Worm (Caenorhabditis elegans) whole organism, young adult: ENCODE results near the gene hil-6.

Experiments
- C06A6.2 ChIP-seq: fragments of 200-800 bp; sonication (Bioruptor generic); conservative IDR thresholded peaks from 2 replicates; pipeline ENCODE4 v1.3.6; 2022; ENCODE audit warnings: missing genetic modification characterization, missing compliant biosample characterization
- F37B4.10 ChIP-seq: fragments of 200-800 bp; sonication (Bioruptor generic); IDR thresholded peaks from 2 replicates; pipeline ENCODE4 v1.3.6; 2022; ENCODE audit warnings: missing genetic modification characterization, missing compliant biosample characterization
- ama-1 ChIP-seq, 3 experiments: fragments of 150-350 bp in 1 of 3; sonication (generic microtip) in 2 of 3; optimal IDR thresholded peaks; 2 replicates each; lab custom pipeline; 2014 to 2018; ENCODE audit warnings: missing biosample characterization in 2 of 3, missing genetic modification characterization in 2 of 3, missing genetic modification reagents in 2 of 3
- aptf-3 ChIP-seq: fragments of 200-800 bp; sonication (Bioruptor generic); IDR thresholded peaks from 2 replicates; pipeline ENCODE4 v1.3.6; 2022; ENCODE audit warnings: missing genetic modification characterization, missing compliant biosample characterization
- attf-5 ChIP-seq: fragments of 200-800 bp; sonication (Bioruptor generic); optimal IDR thresholded peaks from 2 replicates; lab custom pipeline; 2018; ENCODE audit warnings: mild to moderate bottlenecking, missing genetic modification characterization, missing compliant biosample characterization
- ceh-79 ChIP-seq: sonication (generic microtip); optimal IDR thresholded peaks from 2 replicates; lab custom pipeline; 2017; ENCODE audit warnings: mild to moderate bottlenecking, missing genetic modification characterization, missing compliant biosample characterization
- let-607 ChIP-seq, 2 experiments: fragments of 200-800 bp in 1 of 2; sonication (Bioruptor generic) in 1 of 2; sonication (generic microtip) in 1 of 2; optimal IDR thresholded peaks; 2 replicates each; lab custom pipeline; 2016 to 2018; ENCODE audit warnings: mild to moderate bottlenecking in 2 of 2, missing compliant biosample characterization in 2 of 2, missing genetic modification characterization in 2 of 2, moderate library complexity in 2 of 2, missing genotype in 1 of 2
- madf-8 ChIP-seq: fragments of 200-800 bp; sonication (Bioruptor generic); conservative IDR thresholded peaks from 2 replicates; pipeline ENCODE4 v1.3.6; 2022; ENCODE audit warnings: missing genetic modification reagents, missing genetic modification characterization, missing compliant biosample characterization
- nfyb-1 ChIP-seq: fragments of 200-800 bp; sonication (Bioruptor generic); IDR thresholded peaks from 2 replicates; pipeline ENCODE4 v1.3.6; 2022; ENCODE audit warnings: missing genetic modification reagents, missing genetic modification characterization, missing compliant biosample characterization
- nhr-90 ChIP-seq: sonication (generic microtip); optimal IDR thresholded peaks from 2 replicates; lab custom pipeline; 2016; ENCODE audit warnings: missing genotype, mild to moderate bottlenecking, missing genetic modification characterization, missing compliant biosample characterization
- tbp1 ChIP-seq: fragments of 200-800 bp; sonication (Bioruptor generic); optimal IDR thresholded peaks from 2 replicates; lab custom pipeline; 2018; ENCODE audit warnings: mild to moderate bottlenecking, missing genetic modification characterization, missing compliant biosample characterization
- unc-62 ChIP-seq: fragments of 150-350 bp; optimal IDR thresholded peaks from 2 replicates; lab custom pipeline; 2014; ENCODE audit warnings: missing biosample characterization, missing genetic modification reagents, missing genetic modification characterization
- zfh-2 ChIP-seq: fragments of 200-800 bp; sonication (Bioruptor generic); conservative IDR thresholded peaks from 2 replicates; pipeline ENCODE4 v1.3.6; 2022; ENCODE audit warnings: missing genetic modification reagents, missing genetic modification characterization, missing compliant biosample characterization

DNA sequence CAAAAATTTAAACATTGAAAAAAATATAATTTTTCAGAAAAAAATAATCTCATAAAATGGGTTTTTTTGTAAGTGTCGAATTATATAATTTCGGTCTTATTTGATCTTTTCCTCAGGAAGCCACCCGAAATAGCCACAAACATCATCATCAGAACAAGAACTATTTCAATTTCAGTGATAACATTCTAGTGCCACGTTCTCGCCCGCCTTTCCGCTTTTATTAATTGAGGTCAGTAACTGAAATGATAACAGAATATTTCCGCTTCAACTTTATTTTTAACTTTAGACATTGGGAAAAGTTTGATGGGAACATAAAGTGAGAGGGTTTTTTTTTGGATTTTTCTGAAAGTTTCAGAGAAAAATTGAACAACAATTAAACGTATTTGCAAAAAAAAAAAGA lies 42.1 kb downstream of the hil-6 start:
- TF ChIP-seq unc-62 (GFP tag; lab: Kevin White, UChicago) (no peak), tbp1 (no peak), zfh-2 (GFP tag; lab: Robert Waterston, UW) (no peak), F37B4.10 (GFP tag; lab: Robert Waterston, UW) (no peak), madf-8 (no peak), attf-5 (GFP tag; lab: Kevin White, UChicago) (no peak), ceh-79 (tag; lab: Kevin White, UChicago) (no peak), aptf-3 (GFP tag; lab: Robert Waterston, UW) (no peak), C06A6.2 (GFP tag; lab: Robert Waterston, UW) (no peak), nfyb-1 (GFP tag; lab: Robert Waterston, UW) (no peak), ama-1 (optimal IDR thresholded peaks at IDR 0.05; lab: Kevin White, UChicago) (no peak), ama-1 (GFP tag; optimal IDR thresholded peaks at IDR 0.05; lab: Kevin White, UChicago) (no peak), let-607 (tag; optimal IDR thresholded peaks at IDR 0.05; lab: Kevin White, UChicago) (no peak), nhr-90 (tag; lab: Kevin White, UChicago) (no peak)
